Fruit fly (Drosophila melanogaster): ENCODE data around the gene CG5151.

DNA sequence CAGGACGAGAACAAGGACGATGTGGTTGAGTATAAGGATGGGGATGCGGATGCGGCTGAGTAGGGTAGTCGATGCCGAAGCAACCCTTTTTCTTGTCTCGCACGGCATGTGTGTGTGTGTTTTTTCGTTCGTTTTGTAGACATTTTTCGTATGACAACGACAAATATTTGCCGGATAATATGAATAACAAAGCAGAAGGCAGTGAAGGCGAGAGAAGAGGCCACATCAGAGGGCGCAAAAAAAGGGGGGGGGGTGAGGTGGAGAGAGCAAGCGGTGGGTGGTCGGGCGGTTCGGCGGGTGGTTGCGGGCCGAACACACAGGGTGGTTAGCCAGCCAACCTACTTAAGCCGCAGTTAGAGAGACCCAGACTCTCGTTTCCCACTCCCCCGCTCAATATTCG, 7.9 kb upstream of the CG5151 start:
- TF ChIP-seq CG32121 (GFP tag; IDR thresholded peaks at IDR 0.05) = no peak
- TF ChIP-seq CG8301 (tag; optimal IDR thresholded peaks at IDR 0.05) = no peak
- no peak for TF ChIP-seq CG4496 (GFP tag; IDR thresholded peaks at IDR 0.05)
- no peak for TF ChIP-seq Pif1A (GFP tag; optimal IDR thresholded peaks at IDR 0.05)
